Worm (Caenorhabditis elegans) whole organism, L1 larva: ENCODE measurements around the gene cld-1.

Experiments used
- ztf-11 ChIP-seq, 2 experiments: sonication (generic microtip); optimal IDR thresholded peaks; 2 replicates each; lab custom pipeline; 2016 to 2017; ENCODE audit warnings: missing genetic modification characterization in 2 of 2, missing biosample characterization in 1 of 2, missing compliant biosample characterization in 1 of 2
- ztf-4 ChIP-seq: fragments of 150-350 bp; optimal IDR thresholded peaks from 2 replicates; lab custom pipeline; 2014; ENCODE audit warnings: missing biosample characterization, missing genetic modification characterization

DNA sequence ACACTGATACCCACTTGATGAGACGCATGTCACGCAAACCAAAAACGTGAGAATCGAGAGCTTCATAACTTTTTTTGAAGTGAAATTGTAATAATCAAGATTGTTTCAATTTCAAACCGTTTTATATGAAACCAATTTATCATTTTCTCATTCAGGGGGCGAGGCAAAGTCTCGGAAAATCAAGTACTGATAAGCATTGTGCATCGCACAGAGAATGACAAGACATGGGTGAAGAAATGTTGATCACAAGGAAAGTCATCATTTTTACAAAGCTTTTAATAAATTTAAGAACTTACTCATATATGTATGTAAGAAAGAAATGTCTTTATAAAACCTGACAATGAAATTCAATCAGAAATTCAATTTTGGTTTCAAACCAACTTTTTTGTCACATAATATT, 29.5 kb downstream of the cld-1 start, which contains the start of gene K08D8.3:
- TF ChIP-seq ztf-11 (tag; optimal IDR thresholded peaks at IDR 0.05; lab: Kevin White, UChicago) (no peak), ztf-4 (no peak)
